Worm (Caenorhabditis elegans) whole organism, L1 larva: ENCODE measurements around the gene F49C5.12.
A peak's percentile ranks its signal among the peaks of the same experiment; 100 is the strongest.
"Not testable (repeated sequence)": the region's sequence is repeated elsewhere in the genome, so short reads cannot be mapped to it uniquely, and the experiment has no call there.

ENCODE experiments used
- C04F5.9 ChIP-seq: sonication (generic microtip); optimal IDR thresholded peaks from 2 replicates; lab custom pipeline; 2016; ENCODE audit warnings: missing genetic modification characterization, missing compliant biosample characterization
- C16A3.4 ChIP-seq: fragments of 150-350 bp; optimal IDR thresholded peaks from 2 replicates; lab custom pipeline; 2014; ENCODE audit warnings: missing biosample characterization, missing genetic modification characterization
- F16B12.6 ChIP-seq: fragments of 150-350 bp; optimal IDR thresholded peaks from 2 replicates; lab custom pipeline; 2014; ENCODE audit warnings: missing biosample characterization, missing genetic modification characterization
- alr-1 ChIP-seq: fragments of 200-800 bp; sonication (Bioruptor generic); optimal IDR thresholded peaks from 2 replicates; lab custom pipeline; 2018; ENCODE audit warnings: borderline replicate concordance, mild to moderate bottlenecking, missing genetic modification characterization, missing compliant biosample characterization
- aly-2 ChIP-seq: fragments of 150-350 bp; optimal IDR thresholded peaks from 2 replicates; lab custom pipeline; 2014; ENCODE audit warnings: missing biosample characterization, missing genetic modification characterization
- ceh-63 ChIP-seq: fragments of 200-800 bp; sonication (Bioruptor generic); optimal IDR thresholded peaks from 2 replicates; lab custom pipeline; 2018; ENCODE audit warnings: mild to moderate bottlenecking, missing genetic modification characterization, missing compliant biosample characterization
- efl-1 ChIP-seq, 4 experiments: fragments of 150-350 bp; optimal IDR thresholded peaks in 3 of 4; peaks in 1 of 4; 1 replicate in 1 of 4; 2 replicates in 3 of 4; lab custom pipeline; 2014; ENCODE audit warnings: missing biosample characterization in 2 of 4, missing genetic modification characterization in 2 of 4, missing genetic modification reagents in 2 of 4
- efl-3 ChIP-seq: fragments of 200-800 bp; sonication (Bioruptor generic); optimal IDR thresholded peaks from 2 replicates; lab custom pipeline; 2018; ENCODE audit warnings: mild to moderate bottlenecking, missing genetic modification characterization, missing compliant biosample characterization
- elt-2 ChIP-seq: sonication (generic microtip); optimal IDR thresholded peaks from 2 replicates; lab custom pipeline; 2016; ENCODE audit warnings: missing genetic modification characterization, mild to moderate bottlenecking, inconsistent platforms, missing compliant biosample characterization, missing genetic modification reagents
- ets-5 ChIP-seq: fragments of 200-800 bp; sonication (Bioruptor generic); IDR thresholded peaks from 2 replicates; pipeline ENCODE4 v1.3.6; 2022; ENCODE audit warnings: missing genetic modification characterization, missing compliant biosample characterization
- fkh-4 ChIP-seq: sonication (generic microtip); optimal IDR thresholded peaks from 2 replicates; lab custom pipeline; 2016; ENCODE audit warnings: missing compliant biosample characterization, missing genetic modification characterization, borderline replicate concordance
- hlh-17 ChIP-seq: fragments of 200-800 bp; sonication (Bioruptor generic); optimal IDR thresholded peaks from 2 replicates; lab custom pipeline; 2018; ENCODE audit warnings: missing genetic modification characterization, mild to moderate bottlenecking, missing compliant biosample characterization, moderate library complexity, borderline replicate concordance
- hlh-4 ChIP-seq: sonication (generic microtip); optimal IDR thresholded peaks from 2 replicates; lab custom pipeline; 2016; ENCODE audit warnings: mild to moderate bottlenecking, missing genetic modification characterization, missing compliant biosample characterization
- jun-1 ChIP-seq: fragments of 150-350 bp; optimal IDR thresholded peaks from 2 replicates; lab custom pipeline; 2014; ENCODE audit warnings: missing biosample characterization, missing genetic modification reagents, missing genetic modification characterization
- lin-14 ChIP-seq: fragments of 200-800 bp; sonication (Bioruptor generic); optimal IDR thresholded peaks from 2 replicates; lab custom pipeline; 2018; ENCODE audit warnings: mild to moderate bottlenecking, missing genetic modification characterization, moderate library complexity, missing compliant biosample characterization
- lin-15B ChIP-seq: fragments of 150-350 bp; sonication (generic microtip); optimal IDR thresholded peaks from 3 replicates; lab custom pipeline; 2014; ENCODE audit warnings: missing biosample characterization, missing genetic modification characterization
- lin-35 ChIP-seq, 2 experiments: fragments of 150-350 bp; optimal IDR thresholded peaks; 2 replicates each; lab custom pipeline; 2014; ENCODE audit warnings: missing biosample characterization in 2 of 2, missing genetic modification characterization in 2 of 2, missing genetic modification reagents in 2 of 2
- lsy-2 ChIP-seq, 2 experiments: fragments of 150-350 bp; optimal IDR thresholded peaks; 2 replicates each; lab custom pipeline; 2014; ENCODE audit warnings: missing biosample characterization in 2 of 2, missing genetic modification characterization in 2 of 2
- mab-9 ChIP-seq: fragments of 200-800 bp; sonication (Bioruptor generic); IDR thresholded peaks from 2 replicates; pipeline ENCODE4 v1.3.6; 2022; ENCODE audit warnings: missing genetic modification reagents, missing genetic modification characterization, missing compliant biosample characterization
- mdl-1 ChIP-seq, 2 experiments: fragments of 150-350 bp; optimal IDR thresholded peaks; 2 replicates each; lab custom pipeline; 2014 to 2017; ENCODE audit warnings: missing biosample characterization in 2 of 2, missing genetic modification characterization in 2 of 2, inconsistent platforms in 1 of 2
- nhr-19 ChIP-seq: fragments of 200-800 bp; sonication (Bioruptor generic); conservative IDR thresholded peaks from 2 replicates; pipeline ENCODE4 v1.3.6; 2022; ENCODE audit warnings: missing genetic modification characterization, missing compliant biosample characterization
- nhr-237 ChIP-seq: fragments of 150-350 bp; optimal IDR thresholded peaks from 2 replicates; lab custom pipeline; 2014; ENCODE audit warnings: missing biosample characterization, missing genetic modification characterization
- nhr-47 ChIP-seq: sonication (generic microtip); optimal IDR thresholded peaks from 2 replicates; lab custom pipeline; 2016; ENCODE audit warnings: mild to moderate bottlenecking, missing genetic modification characterization, moderate library complexity, missing compliant biosample characterization
- nhr-71 ChIP-seq: sonication (generic microtip); optimal IDR thresholded peaks from 2 replicates; lab custom pipeline; 2016; ENCODE audit warnings: mild to moderate bottlenecking, missing genetic modification characterization, moderate library complexity, missing compliant biosample characterization
- nhr-77 ChIP-seq: fragments of 150-350 bp; optimal IDR thresholded peaks from 2 replicates; lab custom pipeline; 2014; ENCODE audit warnings: missing biosample characterization, missing genetic modification characterization
- nhr-84 ChIP-seq: sonication (generic microtip); optimal IDR thresholded peaks from 2 replicates; lab custom pipeline; 2017; ENCODE audit warnings: missing biosample characterization, missing genetic modification characterization
- nhr-90 ChIP-seq: sonication (generic microtip); optimal IDR thresholded peaks from 2 replicates; lab custom pipeline; 2016; ENCODE audit warnings: mild to moderate bottlenecking, missing genetic modification characterization, missing compliant biosample characterization; ENCODE audit not compliant: poor library complexity
- pag-3 ChIP-seq: sonication (generic microtip); optimal IDR thresholded peaks from 2 replicates; lab custom pipeline; 2017; ENCODE audit warnings: missing genetic modification characterization, mild to moderate bottlenecking, missing compliant biosample characterization, antibody characterized with exemption, borderline replicate concordance; ENCODE audit not compliant: insufficient read depth
- pqm-1 ChIP-seq: sonication (generic microtip); optimal IDR thresholded peaks from 3 replicates; lab custom pipeline; 2017; ENCODE audit warnings: missing biosample characterization, missing genetic modification characterization
- skn-1 ChIP-seq: fragments of 150-350 bp; optimal IDR thresholded peaks from 2 replicates; lab custom pipeline; 2014; ENCODE audit warnings: missing biosample characterization, missing genetic modification characterization
- snpc-4 ChIP-seq: fragments of 150-350 bp; optimal IDR thresholded peaks from 2 replicates; lab custom pipeline; 2014; ENCODE audit warnings: missing biosample characterization, missing genetic modification characterization
- snu-23 ChIP-seq: sonication (generic microtip); optimal IDR thresholded peaks from 2 replicates; lab custom pipeline; 2016; ENCODE audit warnings: missing genetic modification characterization, missing compliant biosample characterization
- tbx-2 ChIP-seq: sonication (generic microtip); optimal IDR thresholded peaks from 2 replicates; lab custom pipeline; 2016; ENCODE audit warnings: missing genetic modification characterization, missing compliant biosample characterization
- unc-86 ChIP-seq: sonication (generic microtip); optimal IDR thresholded peaks from 2 replicates; lab custom pipeline; 2016; ENCODE audit warnings: missing genetic modification characterization, missing compliant biosample characterization
- vab-15 ChIP-seq: sonication (generic microtip); optimal IDR thresholded peaks from 2 replicates; lab custom pipeline; 2017; ENCODE audit warnings: missing genotype, mild to moderate bottlenecking, missing genetic modification characterization, missing compliant biosample characterization

The F49C5.12 gene

DNA sequence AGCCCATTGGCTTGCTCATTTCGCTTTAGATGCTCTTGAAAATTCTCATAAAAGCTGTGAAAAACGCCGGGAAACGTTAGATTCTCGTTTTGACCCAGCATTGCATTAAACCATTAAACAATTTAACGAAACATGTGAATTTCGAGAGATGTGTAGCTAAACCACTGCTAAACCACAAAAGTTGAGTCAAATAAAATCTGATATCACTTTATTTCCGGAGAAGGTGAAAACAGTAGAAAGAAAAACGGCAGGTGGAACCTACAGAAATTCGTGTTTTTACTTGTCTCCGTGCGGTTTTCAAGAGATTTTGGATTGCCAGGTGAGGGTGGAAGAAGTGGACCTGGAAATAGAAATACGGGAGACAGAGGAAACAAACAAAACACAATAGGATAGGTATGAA, 15.6 kb downstream of the F49C5.12 start, which contains the start of gene F49C5.9:
Gene F49C5.9, minus strand, starts transcription at position 101 of the 400 bp plus-strand sequence.
- no peak for TF ChIP-seq mdl-1 (tag; optimal IDR thresholded peaks at IDR 0.05; lab: Kevin White, UChicago)
- TF ChIP-seq snu-23 (GFP tag; lab: Kevin White, UChicago) = no peak
- no peak for TF ChIP-seq pqm-1 (tag; lab: Kevin White, UChicago)
- no peak for TF ChIP-seq nhr-71 (tag; lab: Kevin White, UChicago)
- TF ChIP-seq jun-1 = no peak
- no peak for TF ChIP-seq ceh-63 (GFP tag; lab: Kevin White, UChicago)
- no peak for TF ChIP-seq unc-86 (tag; lab: Kevin White, UChicago)
- no peak for TF ChIP-seq C16A3.4
- TF ChIP-seq efl-3 (GFP tag; lab: Kevin White, UChicago) = no peak
- no peak for TF ChIP-seq pag-3
- no peak for TF ChIP-seq fkh-4 (tag; lab: Kevin White, UChicago)
- no peak for TF ChIP-seq hlh-17

DNA sequence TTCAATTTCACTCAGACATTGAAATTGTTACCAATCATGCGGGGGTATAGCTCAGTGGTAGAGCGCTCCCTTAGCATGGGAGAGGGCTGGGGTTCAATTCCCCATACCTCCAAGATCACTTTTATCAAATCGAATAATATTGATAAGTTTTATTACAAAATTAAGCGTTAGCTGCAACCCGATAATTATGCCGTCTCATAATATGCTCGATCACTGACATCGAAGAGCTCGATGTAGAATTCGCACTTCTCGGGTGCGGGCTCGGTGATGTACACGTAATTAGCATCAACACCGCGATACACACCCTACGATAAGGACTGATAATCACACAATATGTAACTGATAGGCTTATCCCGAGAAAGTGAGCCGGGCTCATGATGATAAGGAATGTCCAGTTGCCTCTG, 17.5 kb downstream of the F49C5.12 start:
- no peak for TF ChIP-seq snpc-4 (tag; lab: Kevin White, UChicago)
- TF ChIP-seq elt-2 (tag; lab: Kevin White, UChicago) = peak; percentile 56
- no peak for TF ChIP-seq C04F5.9

DNA sequence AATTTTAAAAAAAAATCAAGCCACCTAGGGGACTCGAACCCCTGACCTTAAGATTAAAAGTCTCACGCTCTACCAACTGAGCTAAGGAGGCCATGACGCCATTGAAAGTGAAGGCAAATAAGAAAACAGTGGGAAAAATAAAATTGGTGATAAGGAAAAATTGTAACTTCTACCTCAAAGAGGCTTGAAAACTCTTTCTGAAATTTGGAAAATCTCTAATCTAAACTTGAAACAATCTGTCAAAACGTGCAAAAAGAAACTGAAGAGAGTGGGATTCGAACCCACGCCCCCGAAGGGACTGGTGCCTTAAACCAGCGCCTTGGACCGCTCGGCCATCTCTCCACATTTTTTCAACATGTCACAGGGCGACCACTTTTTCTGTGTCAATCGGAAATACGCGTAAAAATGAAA, 18.4 kb downstream of the F49C5.12 start:
- TF ChIP-seq snu-23 (GFP tag; lab: Kevin White, UChicago) (peak; percentile 18), nhr-71 (tag; lab: Kevin White, UChicago) (peak; percentile 31), C16A3.4 (peak; percentile 7), efl-1 (optimal IDR thresholded peaks at IDR 0.05; lab: Kevin White, UChicago) (peak in 1 of 2 experiments; percentile 2), efl-1 (GFP tag; optimal IDR thresholded peaks at IDR 0.05 in 1 of 2; lab: Kevin White, UChicago) (peak in 1 of 2 experiments; percentile 82), lin-35 (GFP tag; optimal IDR thresholded peaks at IDR 0.05; lab: Kevin White, UChicago) (peak in 1 of 2 experiments; percentile 31), nhr-19 (GFP tag; lab: Robert Waterston, UW) (0 out of 2 replicates have a peak, but pooled peaks have one; percentile 11), elt-2 (tag; lab: Kevin White, UChicago) (peak; percentile 24), nhr-47 (tag; lab: Kevin White, UChicago) (peak; percentile 15), nhr-90 (tag; lab: Kevin White, UChicago) (peak; percentile 68)

DNA sequence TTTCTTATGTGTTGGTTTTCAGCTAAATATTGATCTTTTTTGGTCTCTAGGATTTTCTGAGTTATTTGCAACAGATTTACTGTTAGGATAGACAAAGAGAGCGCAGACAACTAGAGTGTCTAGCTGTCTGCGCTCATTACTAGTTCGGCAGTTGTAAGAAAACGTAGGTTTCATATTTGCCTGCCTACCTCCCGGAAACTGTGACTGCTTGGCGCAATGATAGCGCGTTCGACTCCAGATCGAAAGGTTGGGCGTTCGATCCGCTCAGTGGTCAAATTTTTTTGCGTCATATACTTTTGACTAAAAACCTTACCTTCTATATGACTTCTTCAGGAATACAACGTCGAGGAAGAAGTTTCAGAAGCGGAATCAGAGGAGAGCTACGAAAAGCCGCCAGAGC, 20.7 kb downstream of the F49C5.12 start:
- no peak for TF ChIP-seq alr-1
- no peak for TF ChIP-seq lin-15B (tag; lab: Kevin White, UChicago)
- no peak for TF ChIP-seq unc-86 (tag; lab: Kevin White, UChicago)
- TF ChIP-seq vab-15 (tag; lab: Kevin White, UChicago) = no peak
- no peak for TF ChIP-seq lin-14
- TF ChIP-seq nhr-237 (tag; lab: Kevin White, UChicago) = no peak
- TF ChIP-seq aly-2 (tag; lab: Kevin White, UChicago) = no peak
- no peak for TF ChIP-seq hlh-4
- TF ChIP-seq nhr-77 (tag; lab: Kevin White, UChicago) = no peak
- no peak for TF ChIP-seq pag-3
- no peak for TF ChIP-seq lsy-2 (tag; optimal IDR thresholded peaks at IDR 0.05; lab: Kevin White, UChicago)
- no peak for TF ChIP-seq tbx-2 (tag; lab: Kevin White, UChicago)
- no peak for TF ChIP-seq mab-9 (GFP tag; lab: Robert Waterston, UW)
- no peak for TF ChIP-seq ets-5 (GFP tag; lab: Robert Waterston, UW)
- no peak for TF ChIP-seq F16B12.6 (tag; lab: Kevin White, UChicago)
- TF ChIP-seq, all 84 proteins: peak for 0

DNA sequence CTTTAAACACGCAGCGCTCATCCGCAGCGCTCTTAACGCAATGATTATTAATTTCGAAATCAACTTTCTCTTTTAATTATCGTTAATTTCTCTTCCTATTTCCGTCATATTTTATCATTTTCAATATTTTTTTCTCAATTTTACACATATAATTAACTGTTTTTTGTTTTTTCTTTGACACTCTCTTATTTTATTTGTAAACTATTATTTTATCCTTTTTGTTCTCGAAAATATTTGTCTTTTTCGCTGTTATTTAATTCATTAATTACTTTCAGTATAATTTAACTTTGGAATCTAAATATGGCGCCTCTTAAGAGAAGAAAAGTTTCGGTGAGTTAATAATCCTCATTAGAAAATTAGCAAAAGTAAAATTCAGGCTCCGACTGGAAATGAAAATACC, 23.9 kb downstream of the F49C5.12 start, which contains the start of gene F49C5.3:
Gene F49C5.3, plus strand, starts transcription at position 301 of the 400 bp plus-strand sequence.
- TF ChIP-seq skn-1, nhr-84, nhr-77 (tag; lab: Kevin White, UChicago): not testable (repeated sequence)
